Worm (Caenorhabditis elegans): ENCODE data around the gene K08D12.8.
A peak's percentile ranks its signal among the peaks of the same experiment; 100 is the strongest.

The K08D12.8 gene

DNA sequence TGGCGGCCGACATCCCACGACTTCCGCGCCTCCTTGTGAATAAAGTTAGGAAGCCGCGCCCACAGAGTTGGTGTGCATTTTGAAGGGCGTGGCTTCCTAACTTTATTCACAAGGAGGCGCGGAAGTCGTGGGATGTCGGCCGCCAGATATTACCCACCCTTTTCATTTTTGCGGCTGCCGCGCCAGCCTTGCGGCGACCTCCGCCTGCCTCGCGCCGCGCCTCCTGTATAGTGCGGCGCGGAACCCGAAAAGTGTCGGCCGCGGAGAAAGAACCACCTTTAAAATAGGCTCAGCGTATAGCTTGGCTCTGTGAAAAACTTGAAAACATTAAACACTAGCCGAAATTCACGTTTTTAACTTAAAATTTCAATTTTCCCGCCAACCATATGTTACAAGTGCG is 37.5 kb downstream of the K08D12.8 start (continued):
- peak; percentile 78 for TF ChIP-seq egl-43 (GFP tag; IDR thresholded peaks at IDR 0.05)
- TF ChIP-seq madf-9 (GFP tag; conservative IDR thresholded peaks at IDR 0.05) = 0 out of 2 replicates have a peak, but pooled peaks have one; percentile 22

DNA sequence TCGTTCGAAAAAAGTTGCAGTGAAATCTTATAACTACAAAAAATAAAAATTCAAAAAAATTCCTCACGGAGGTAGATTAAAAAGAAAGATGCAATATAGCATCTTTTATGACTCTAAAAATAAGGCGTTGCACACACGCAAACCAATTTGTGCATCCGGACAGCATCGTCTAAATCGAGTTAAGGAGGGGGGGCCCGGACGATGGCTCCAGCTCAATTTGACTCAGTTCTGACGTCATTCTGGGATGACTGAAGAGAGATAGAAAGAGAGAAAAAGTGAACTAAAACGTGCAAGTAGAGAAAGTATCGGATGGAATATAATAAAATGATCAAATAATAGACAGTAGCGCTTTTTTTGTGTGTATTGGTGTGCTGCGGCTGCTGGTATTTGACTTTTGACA is 40.0 kb downstream of the K08D12.8 start:
- no peak for TF ChIP-seq daf-19 (GFP tag; conservative IDR thresholded peaks at IDR 0.05)
- no peak for TF ChIP-seq lin-15B (tag; optimal IDR thresholded peaks at IDR 0.05)
- peak in 1 of 2 experiments; percentile 38 for TF ChIP-seq hif-1 (tag; optimal IDR thresholded peaks at IDR 0.05)
- TF ChIP-seq fkh-10 (GFP tag; optimal IDR thresholded peaks at IDR 0.05) = peak; percentile 53
- TF ChIP-seq dmd-6 (GFP tag; IDR thresholded peaks at IDR 0.05) = 0 out of 2 replicates have a peak, but pooled peaks have one; percentile 17
- TF ChIP-seq lsy-2 (tag; optimal IDR thresholded peaks at IDR 0.05) = peak in 1 of 2 experiments; percentile 58
- TF ChIP-seq aha-1 (tag) = peak; percentile 89
- peak; percentile 93 for TF ChIP-seq ces-1 (GFP tag; optimal IDR thresholded peaks at IDR 0.05)
- TF ChIP-seq mdl-1 (tag; optimal IDR thresholded peaks at IDR 0.05) = peak in 1 of 2 experiments; percentile 27
- TF ChIP-seq zag-1 (tag; optimal IDR thresholded peaks at IDR 0.05) = no peak
- TF ChIP-seq mep-1 (tag; optimal IDR thresholded peaks at IDR 0.05) = peak; percentile 8
- peak; percentile 10 for TF ChIP-seq rbr-2 (tag; optimal IDR thresholded peaks at IDR 0.05)
- peak; percentile 76 for TF ChIP-seq ctbp-1 (GFP tag; IDR thresholded peaks at IDR 0.05)

DNA sequence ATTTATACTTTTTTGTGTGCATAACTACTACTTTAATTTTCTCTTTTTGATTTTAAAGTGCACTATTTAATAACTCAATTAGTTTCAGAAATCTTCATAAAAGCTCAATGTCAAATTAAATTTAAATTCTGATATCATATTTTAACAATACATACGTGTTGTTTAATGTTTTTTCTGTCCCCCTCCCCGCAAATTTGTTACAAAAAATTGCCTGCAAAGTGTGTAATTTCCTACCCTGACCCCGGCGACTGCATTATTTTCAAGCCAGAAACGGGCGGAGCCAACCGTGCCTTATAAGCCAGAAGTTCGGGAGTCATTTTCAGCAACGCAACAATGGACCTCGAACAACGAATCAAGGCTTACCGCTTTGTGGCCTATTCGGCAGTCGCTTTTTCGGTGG is 42.3 kb downstream of the K08D12.8 start, which contains the start of gene col-108:
Gene col-108, plus strand, starts transcription at position 301 of the 400 bp plus-strand sequence.
- TF ChIP-seq nhr-6 (tag; optimal IDR thresholded peaks at IDR 0.05) (no peak), fkh-10 (GFP tag; optimal IDR thresholded peaks at IDR 0.05) (no peak), zag-1 (tag; optimal IDR thresholded peaks at IDR 0.05) (no peak), mxl-2 (GFP tag; conservative IDR thresholded peaks at IDR 0.05) (no peak), lir-3 (tag; optimal IDR thresholded peaks at IDR 0.05) (no peak), nhr-28 (tag; optimal IDR thresholded peaks at IDR 0.05) (no peak), R02D3.7 (tag; optimal IDR thresholded peaks at IDR 0.05) (no peak), dpl-1 (GFP tag; optimal IDR thresholded peaks at IDR 0.05) (no peak), saeg-2 (GFP tag; IDR thresholded peaks at IDR 0.05) (no peak), cey-2 (tag; optimal IDR thresholded peaks at IDR 0.05; ENCODE audit: borderline replicate concordance, insufficient read depth) (no peak)

DNA sequence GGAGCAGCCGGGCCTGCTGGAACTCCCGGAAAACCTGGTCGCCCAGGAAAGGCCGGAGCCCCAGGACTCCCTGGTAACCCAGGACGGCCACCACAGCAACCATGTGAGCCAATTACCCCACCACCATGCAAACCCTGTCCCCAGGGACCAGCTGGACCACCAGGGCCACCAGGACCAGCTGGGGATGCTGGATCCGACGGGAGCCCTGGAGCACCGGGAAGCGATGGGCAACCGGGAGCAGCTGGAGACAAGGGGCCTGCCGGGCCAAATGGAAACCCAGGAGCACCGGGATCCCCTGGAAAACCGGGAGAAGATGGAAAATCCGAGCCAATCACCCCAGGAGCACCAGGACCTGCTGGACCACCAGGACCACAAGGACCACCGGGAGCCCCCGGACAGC is 43.1 kb downstream of the K08D12.8 start:
- no peak for TF ChIP-seq hlh-30 (tag; optimal IDR thresholded peaks at IDR 0.05; ENCODE audit: insufficient read depth)
- no peak for TF ChIP-seq pqm-1 (tag; optimal IDR thresholded peaks at IDR 0.05)
- peak; percentile 10 for TF ChIP-seq spr-3 (GFP tag; optimal IDR thresholded peaks at IDR 0.05)
- no peak for TF ChIP-seq jun-1 (tag; optimal IDR thresholded peaks at IDR 0.05)
- no peak for TF ChIP-seq spr-1 (tag; optimal IDR thresholded peaks at IDR 0.05)
- TF ChIP-seq zfp-2 (tag; optimal IDR thresholded peaks at IDR 0.05) = no peak
- no peak for TF ChIP-seq lin-29 (GFP tag; IDR thresholded peaks at IDR 0.05)
- TF ChIP-seq nhr-11 (tag; optimal IDR thresholded peaks at IDR 0.05) = no peak
- no peak for TF ChIP-seq mxl-3 (GFP tag; optimal IDR thresholded peaks at IDR 0.05)
- no peak for TF ChIP-seq lin-38 (GFP tag; IDR thresholded peaks at IDR 0.05)
- no peak for TF ChIP-seq vab-7 (GFP tag; IDR thresholded peaks at IDR 0.05)
- TF ChIP-seq egl-27 (tag; optimal IDR thresholded peaks at IDR 0.05) = no peak
- TF ChIP-seq madf-9 (GFP tag; conservative IDR thresholded peaks at IDR 0.05) = no peak
- no peak for TF ChIP-seq ceh-82 (tag; optimal IDR thresholded peaks at IDR 0.05)
- peak; percentile 50; the same call in 1 of the 2 replicates for TF ChIP-seq egl-43 (GFP tag; IDR thresholded peaks at IDR 0.05)
- TF ChIP-seq ceh-62 (tag; optimal IDR thresholded peaks at IDR 0.05) = no peak
- no peak for TF ChIP-seq ceh-44 (GFP tag; IDR thresholded peaks at IDR 0.05)
- TF ChIP-seq dmd-8 (GFP tag; IDR thresholded peaks at IDR 0.05) = no peak
- TF ChIP-seq Y75B8A.6 (GFP tag; IDR thresholded peaks at IDR 0.05) = no peak
- no peak for TF ChIP-seq nhr-48 (tag; optimal IDR thresholded peaks at IDR 0.05)
- TF ChIP-seq cey-2 (tag; optimal IDR thresholded peaks at IDR 0.05; ENCODE audit: borderline replicate concordance, insufficient read depth) = no peak
- peak; percentile 19 for TF ChIP-seq aha-1 (tag)
- TF ChIP-seq unc-130 (GFP tag; optimal IDR thresholded peaks at IDR 0.05) = no peak
- no peak for TF ChIP-seq nhr-10 (tag; optimal IDR thresholded peaks at IDR 0.05)
- no peak for TF ChIP-seq ztf-7 (tag; optimal IDR thresholded peaks at IDR 0.05)
- TF ChIP-seq madf-5 (GFP tag; IDR thresholded peaks at IDR 0.05) = 0 out of 4 replicates have a peak, but pooled peaks of 1 of the 2 experiments have one; percentile 11
- TF ChIP-seq nhr-41 (GFP tag; IDR thresholded peaks at IDR 0.05) = no peak
- TF ChIP-seq dpl-1 (GFP tag; optimal IDR thresholded peaks at IDR 0.05) = no peak
